Worm (Caenorhabditis elegans) whole organism, young adult: Measurements from ENCODE around the gene eif-3.D.

Source experiments
- B0336.3 ChIP-seq: fragments of 200-800 bp; sonication (Bioruptor generic); IDR thresholded peaks from 2 replicates; pipeline ENCODE4 v1.3.6; 2022; ENCODE audit warnings: missing genetic modification characterization, missing compliant biosample characterization
- ccch-3 ChIP-seq: fragments of 200-800 bp; sonication (Bioruptor generic); optimal IDR thresholded peaks from 2 replicates; lab custom pipeline; 2018; ENCODE audit warnings: mild to moderate bottlenecking, missing genetic modification characterization, missing compliant biosample characterization
- efl-1 ChIP-seq: fragments of 150-350 bp; optimal IDR thresholded peaks from 2 replicates; lab custom pipeline; 2014; ENCODE audit warnings: missing biosample characterization, missing genetic modification reagents, missing genetic modification characterization
- nhr-179 ChIP-seq: sonication (generic microtip); optimal IDR thresholded peaks from 2 replicates; lab custom pipeline; 2016; ENCODE audit warnings: mild to moderate bottlenecking, missing genetic modification characterization, missing compliant biosample characterization
- nhr-90 ChIP-seq: sonication (generic microtip); optimal IDR thresholded peaks from 2 replicates; lab custom pipeline; 2016; ENCODE audit warnings: missing genotype, mild to moderate bottlenecking, missing genetic modification characterization, missing compliant biosample characterization
- pha-4 ChIP-seq: fragments of 150-350 bp; sonication (generic microtip); optimal IDR thresholded peaks from 2 replicates; lab custom pipeline; 2014; ENCODE audit warnings: missing biosample characterization, missing genetic modification reagents, missing genetic modification characterization

- TF ChIP-seq nhr-179 = no peak
- no peak for TF ChIP-seq B0336.3 (GFP tag; lab: Robert Waterston, UW)
- TF ChIP-seq pha-4 (tag; lab: Kevin White, UChicago) = no peak
- no peak for TF ChIP-seq efl-1 (GFP tag; lab: Kevin White, UChicago)
- no peak for TF ChIP-seq ccch-3 (GFP tag; lab: Kevin White, UChicago)
- no peak for TF ChIP-seq nhr-90
These were observed 27.0 kb downstream of the eif-3.D start, which contains the start of gene dhrr-1 for ce11 chrIII:8944357-8944756.
